Worm (Caenorhabditis elegans) whole organism, L1 larva: Measurements from ENCODE around the gene Y105C5B.5.

Experiments used
- Y116A8C.19 ChIP-seq: sonication (generic microtip); optimal IDR thresholded peaks from 2 replicates; lab custom pipeline; 2016; ENCODE audit warnings: missing compliant biosample characterization, missing genetic modification characterization, borderline replicate concordance
- aha-1 ChIP-seq: fragments of 150-350 bp; optimal IDR thresholded peaks from 2 replicates; lab custom pipeline; 2014; ENCODE audit warnings: missing biosample characterization, missing genetic modification characterization
- alr-1 ChIP-seq: fragments of 200-800 bp; sonication (Bioruptor generic); optimal IDR thresholded peaks from 2 replicates; lab custom pipeline; 2018; ENCODE audit warnings: borderline replicate concordance, mild to moderate bottlenecking, missing genetic modification characterization, missing compliant biosample characterization
- aly-2 ChIP-seq: fragments of 150-350 bp; optimal IDR thresholded peaks from 2 replicates; lab custom pipeline; 2014; ENCODE audit warnings: missing biosample characterization, missing genetic modification characterization
- ama-1 ChIP-seq: fragments of 150-350 bp; optimal IDR thresholded peaks from 2 replicates; lab custom pipeline; 2014
- ceh-88 ChIP-seq: fragments of 200-800 bp; sonication (Bioruptor generic); IDR thresholded peaks from 2 replicates; pipeline ENCODE4 v1.3.6; 2022; ENCODE audit warnings: missing genetic modification characterization, missing compliant biosample characterization
- efl-1 ChIP-seq, 4 experiments: fragments of 150-350 bp; optimal IDR thresholded peaks in 3 of 4; peaks in 1 of 4; 1 replicate in 1 of 4; 2 replicates in 3 of 4; lab custom pipeline; 2014; ENCODE audit warnings: missing biosample characterization in 2 of 4, missing genetic modification characterization in 2 of 4, missing genetic modification reagents in 2 of 4
- egl-27 ChIP-seq, 2 experiments: fragments of 150-350 bp in 1 of 2; sonication (generic microtip); optimal IDR thresholded peaks; 3 replicates each; lab custom pipeline; 2017 to 2018; ENCODE audit warnings: missing biosample characterization in 2 of 2, missing genetic modification characterization in 2 of 2, missing genetic modification reagents in 2 of 2
- elt-2 ChIP-seq: sonication (generic microtip); optimal IDR thresholded peaks from 2 replicates; lab custom pipeline; 2016; ENCODE audit warnings: missing genetic modification characterization, mild to moderate bottlenecking, inconsistent platforms, missing compliant biosample characterization, missing genetic modification reagents
- elt-3 ChIP-seq, 6 experiments: fragments of 150-350 bp in 1 of 6; sonication (generic microtip); optimal IDR thresholded peaks; 2 replicates each; lab custom pipeline; 2017 to 2018; ENCODE audit warnings: missing biosample characterization in 6 of 6, missing genetic modification characterization in 6 of 6, inconsistent platforms in 1 of 6
- ets-5 ChIP-seq: fragments of 200-800 bp; sonication (Bioruptor generic); IDR thresholded peaks from 2 replicates; pipeline ENCODE4 v1.3.6; 2022; ENCODE audit warnings: missing genetic modification characterization, missing compliant biosample characterization
- fkh-4 ChIP-seq: sonication (generic microtip); optimal IDR thresholded peaks from 2 replicates; lab custom pipeline; 2016; ENCODE audit warnings: missing compliant biosample characterization, missing genetic modification characterization, borderline replicate concordance
- grh-1 ChIP-seq: fragments of 200-800 bp; sonication (Bioruptor generic); IDR thresholded peaks from 2 replicates; pipeline ENCODE4 v1.3.6; 2022; ENCODE audit warnings: missing genetic modification reagents, missing genetic modification characterization, missing compliant biosample characterization
- hlh-17 ChIP-seq: fragments of 200-800 bp; sonication (Bioruptor generic); optimal IDR thresholded peaks from 2 replicates; lab custom pipeline; 2018; ENCODE audit warnings: missing genetic modification characterization, mild to moderate bottlenecking, missing compliant biosample characterization, moderate library complexity, borderline replicate concordance
- hlh-4 ChIP-seq: sonication (generic microtip); optimal IDR thresholded peaks from 2 replicates; lab custom pipeline; 2016; ENCODE audit warnings: mild to moderate bottlenecking, missing genetic modification characterization, missing compliant biosample characterization
- irx-1 ChIP-seq: sonication (generic microtip); optimal IDR thresholded peaks from 2 replicates; lab custom pipeline; 2016; ENCODE audit warnings: missing genetic modification characterization, missing compliant biosample characterization
- isw-1 ChIP-seq: fragments of 200-800 bp; sonication (Bioruptor generic); IDR thresholded peaks from 2 replicates; pipeline ENCODE4 v1.3.6; 2022; ENCODE audit warnings: missing genetic modification characterization, missing compliant biosample characterization
- jun-1 ChIP-seq: fragments of 150-350 bp; optimal IDR thresholded peaks from 2 replicates; lab custom pipeline; 2014; ENCODE audit warnings: missing biosample characterization, missing genetic modification reagents, missing genetic modification characterization
- lin-14 ChIP-seq: fragments of 200-800 bp; sonication (Bioruptor generic); optimal IDR thresholded peaks from 2 replicates; lab custom pipeline; 2018; ENCODE audit warnings: mild to moderate bottlenecking, missing genetic modification characterization, moderate library complexity, missing compliant biosample characterization
- lin-15B ChIP-seq: fragments of 150-350 bp; sonication (generic microtip); optimal IDR thresholded peaks from 3 replicates; lab custom pipeline; 2014; ENCODE audit warnings: missing biosample characterization, missing genetic modification characterization
- lin-35 ChIP-seq, 2 experiments: fragments of 150-350 bp; optimal IDR thresholded peaks; 2 replicates each; lab custom pipeline; 2014; ENCODE audit warnings: missing biosample characterization in 2 of 2, missing genetic modification characterization in 2 of 2, missing genetic modification reagents in 2 of 2
- lin-39 ChIP-seq: fragments of 150-350 bp; optimal IDR thresholded peaks from 2 replicates; lab custom pipeline; 2014; ENCODE audit warnings: missing biosample characterization, missing genetic modification reagents, missing genetic modification characterization
- lir-3 ChIP-seq: sonication (generic microtip); optimal IDR thresholded peaks from 2 replicates; lab custom pipeline; 2016; ENCODE audit warnings: mild to moderate bottlenecking, missing genetic modification characterization, moderate library complexity, missing compliant biosample characterization; ENCODE audit not compliant: poor library complexity
- lsy-2 ChIP-seq, 2 experiments: fragments of 150-350 bp; optimal IDR thresholded peaks; 2 replicates each; lab custom pipeline; 2014; ENCODE audit warnings: missing biosample characterization in 2 of 2, missing genetic modification characterization in 2 of 2
- mdl-1 ChIP-seq, 2 experiments: fragments of 150-350 bp; optimal IDR thresholded peaks; 2 replicates each; lab custom pipeline; 2014 to 2017; ENCODE audit warnings: missing biosample characterization in 2 of 2, missing genetic modification characterization in 2 of 2, inconsistent platforms in 1 of 2
- mef-2 ChIP-seq: fragments of 150-350 bp; optimal IDR thresholded peaks from 2 replicates; lab custom pipeline; 2014; ENCODE audit warnings: missing biosample characterization, missing genetic modification characterization
- nhr-11 ChIP-seq: fragments of 150-350 bp; optimal IDR thresholded peaks from 2 replicates; lab custom pipeline; 2014; ENCODE audit warnings: missing biosample characterization, missing genetic modification characterization
- nhr-12 ChIP-seq: sonication (generic microtip); optimal IDR thresholded peaks from 2 replicates; lab custom pipeline; 2017; ENCODE audit warnings: missing biosample characterization, missing genetic modification characterization
- nhr-19 ChIP-seq: fragments of 200-800 bp; sonication (Bioruptor generic); conservative IDR thresholded peaks from 2 replicates; pipeline ENCODE4 v1.3.6; 2022; ENCODE audit warnings: missing genetic modification characterization, missing compliant biosample characterization
- nhr-20 ChIP-seq: sonication (generic microtip); optimal IDR thresholded peaks from 2 replicates; lab custom pipeline; 2016; ENCODE audit warnings: mild to moderate bottlenecking, missing genetic modification characterization, missing compliant biosample characterization
- nhr-76 ChIP-seq: sonication (generic microtip); optimal IDR thresholded peaks from 2 replicates; lab custom pipeline; 2017; ENCODE audit warnings: missing biosample characterization, missing genetic modification characterization
- nhr-84 ChIP-seq: sonication (generic microtip); optimal IDR thresholded peaks from 2 replicates; lab custom pipeline; 2017; ENCODE audit warnings: missing biosample characterization, missing genetic modification characterization
- nhr-85 ChIP-seq: sonication (generic microtip); peaks from one replicate; lab custom pipeline; 2016; ENCODE audit warnings: missing genetic modification characterization, inconsistent platforms, missing compliant biosample characterization
- nhr-90 ChIP-seq: sonication (generic microtip); optimal IDR thresholded peaks from 2 replicates; lab custom pipeline; 2016; ENCODE audit warnings: mild to moderate bottlenecking, missing genetic modification characterization, missing compliant biosample characterization; ENCODE audit not compliant: poor library complexity
- pax-3 ChIP-seq: fragments of 200-800 bp; sonication (Bioruptor generic); optimal IDR thresholded peaks from 2 replicates; lab custom pipeline; 2018; ENCODE audit warnings: mild to moderate bottlenecking, missing genetic modification characterization, moderate library complexity, missing compliant biosample characterization
- pqm-1 ChIP-seq: sonication (generic microtip); optimal IDR thresholded peaks from 3 replicates; lab custom pipeline; 2017; ENCODE audit warnings: missing biosample characterization, missing genetic modification characterization
- rnt-1 ChIP-seq: sonication (generic microtip); optimal IDR thresholded peaks from 2 replicates; lab custom pipeline; 2016; ENCODE audit warnings: mild to moderate bottlenecking, missing genetic modification characterization, moderate library complexity, missing compliant biosample characterization
- skn-1 ChIP-seq: fragments of 150-350 bp; optimal IDR thresholded peaks from 2 replicates; lab custom pipeline; 2014; ENCODE audit warnings: missing biosample characterization, missing genetic modification characterization
- snpc-4 ChIP-seq: fragments of 150-350 bp; optimal IDR thresholded peaks from 2 replicates; lab custom pipeline; 2014; ENCODE audit warnings: missing biosample characterization, missing genetic modification characterization
- sptf-1 ChIP-seq: fragments of 150-350 bp; optimal IDR thresholded peaks from 2 replicates; lab custom pipeline; 2014; ENCODE audit warnings: missing biosample characterization, missing genetic modification characterization
- tlp-1 ChIP-seq: fragments of 150-350 bp; optimal IDR thresholded peaks from 2 replicates; lab custom pipeline; 2014; ENCODE audit warnings: missing biosample characterization, missing genetic modification characterization
- unc-130 ChIP-seq: fragments of 150-350 bp; optimal IDR thresholded peaks from 2 replicates; lab custom pipeline; 2017; ENCODE audit warnings: missing biosample characterization, missing genetic modification characterization, inconsistent platforms
- unc-30 ChIP-seq: sonication (generic microtip); optimal IDR thresholded peaks from 2 replicates; lab custom pipeline; 2017; ENCODE audit warnings: missing biosample characterization, missing genetic modification characterization
- vab-15 ChIP-seq: sonication (generic microtip); optimal IDR thresholded peaks from 2 replicates; lab custom pipeline; 2017; ENCODE audit warnings: missing genotype, mild to moderate bottlenecking, missing genetic modification characterization, missing compliant biosample characterization
- xbp-1 ChIP-seq: sonication (generic microtip); optimal IDR thresholded peaks from 2 replicates; lab custom pipeline; 2016; ENCODE audit warnings: missing genetic modification characterization, missing compliant biosample characterization
- zip-4 ChIP-seq: fragments of 200-800 bp; sonication (Bioruptor generic); optimal IDR thresholded peaks from 2 replicates; lab custom pipeline; 2018; ENCODE audit warnings: mild to moderate bottlenecking, missing genetic modification characterization, moderate library complexity, missing compliant biosample characterization

The Y105C5B.5 gene

ce11 chrIV:15930694-15931093, 29.7 kb upstream of the Y105C5B.5 start:
- TF ChIP-seq aha-1 (tag; lab: Kevin White, UChicago) (no peak), unc-130 (tag; lab: Kevin White, UChicago) (no peak), rnt-1 (tag; lab: Kevin White, UChicago) (no peak), egl-27 (tag; optimal IDR thresholded peaks at IDR 0.05; lab: Kevin White, UChicago) (no peak), zip-4 (no peak), irx-1 (tag; lab: Kevin White, UChicago) (no peak), elt-3 (tag; optimal IDR thresholded peaks at IDR 0.05; lab: Kevin White, UChicago) (no peak), hlh-4 (tag; lab: Kevin White, UChicago) (no peak), lir-3 (tag; lab: Kevin White, UChicago) (no peak)
- TF ChIP-seq, all 84 proteins: peak for 0

- TF ChIP-seq tlp-1, result no peak
- TF ChIP-seq snpc-4, result no peak
- TF ChIP-seq zip-4, result no peak
- no peak for TF ChIP-seq mef-2 (tag; lab: Kevin White, UChicago)
- TF ChIP-seq Y116A8C.19, result no peak
- TF ChIP-seq mdl-1 (tag; optimal IDR thresholded peaks at IDR 0.05; lab: Kevin White, UChicago), result no peak
- no peak for TF ChIP-seq nhr-12 (tag; lab: Kevin White, UChicago)
Measured at ce11 chrIV:15930281-15930680, 29.3 kb upstream of the Y105C5B.5 start, which contains the start of gene Y105C5B.9. Gene Y105C5B.9 (plus strand): TSS chrIV:15930581.

- TF ChIP-seq mdl-1 (tag; optimal IDR thresholded peaks at IDR 0.05; lab: Kevin White, UChicago), result no peak
- TF ChIP-seq pqm-1 (tag; lab: Kevin White, UChicago), result peak; percentile 12
- TF ChIP-seq sptf-1 (tag; lab: Kevin White, UChicago), result no peak
- peak; percentile 11 to 97 (median 89) for TF ChIP-seq elt-3 (tag; optimal IDR thresholded peaks at IDR 0.05; lab: Kevin White, UChicago)
- TF ChIP-seq lin-15B (tag; lab: Kevin White, UChicago), result no peak
- TF ChIP-seq ets-5 (GFP tag; lab: Robert Waterston, UW), result no peak
- no peak for TF ChIP-seq egl-27 (tag; optimal IDR thresholded peaks at IDR 0.05; lab: Kevin White, UChicago)
- TF ChIP-seq pax-3 (tag; lab: Kevin White, UChicago), result no peak
- no peak for TF ChIP-seq nhr-76 (tag; lab: Kevin White, UChicago)
- no peak for TF ChIP-seq vab-15 (tag; lab: Kevin White, UChicago)
- TF ChIP-seq lin-39 (tag; lab: Kevin White, UChicago), result no peak
- TF ChIP-seq grh-1 (GFP tag; lab: Robert Waterston, UW), result no peak
- TF ChIP-seq irx-1 (tag; lab: Kevin White, UChicago), result no peak
- no peak for TF ChIP-seq unc-30 (tag; lab: Kevin White, UChicago)
- no peak for TF ChIP-seq aly-2 (tag; lab: Kevin White, UChicago)
- TF ChIP-seq nhr-20, result peak; percentile 56
- no peak for TF ChIP-seq nhr-11 (tag; lab: Kevin White, UChicago)
- TF ChIP-seq fkh-4, result no peak
- TF ChIP-seq ceh-88 (GFP tag; lab: Robert Waterston, UW), result no peak
- no peak for TF ChIP-seq nhr-84 (tag; lab: Kevin White, UChicago)
- peak; percentile 12 for TF ChIP-seq nhr-90
- TF ChIP-seq nhr-19 (GFP tag; lab: Robert Waterston, UW), result no peak
- peak; percentile 82 for TF ChIP-seq elt-2 (tag; lab: Kevin White, UChicago)
- no peak for TF ChIP-seq tlp-1
- peak in 1 of 2 experiments; percentile 32 for TF ChIP-seq lin-35 (GFP tag; optimal IDR thresholded peaks at IDR 0.05; lab: Kevin White, UChicago)
- no peak for TF ChIP-seq lin-14 (GFP tag; lab: Kevin White, UChicago)
- TF ChIP-seq jun-1, result no peak
- TF ChIP-seq aha-1 (tag; lab: Kevin White, UChicago), result no peak
- no peak for TF ChIP-seq snpc-4
- no peak for TF ChIP-seq skn-1
- TF ChIP-seq nhr-85 (tag; lab: Kevin White, UChicago), result no peak
- no peak for TF ChIP-seq alr-1 (tag; lab: Kevin White, UChicago)
- no peak for TF ChIP-seq xbp-1 (tag; lab: Kevin White, UChicago)
- no peak for TF ChIP-seq nhr-12 (tag; lab: Kevin White, UChicago)
- TF ChIP-seq efl-1 (optimal IDR thresholded peaks at IDR 0.05; lab: Kevin White, UChicago), result no peak
- TF ChIP-seq efl-1 (GFP tag; optimal IDR thresholded peaks at IDR 0.05 in 1 of 2; lab: Kevin White, UChicago), result no peak
- TF ChIP-seq ama-1 (lab: Kevin White, UChicago), result no peak
- no peak for TF ChIP-seq hlh-17
- no peak for TF ChIP-seq lsy-2 (tag; optimal IDR thresholded peaks at IDR 0.05; lab: Kevin White, UChicago)
- no peak for TF ChIP-seq isw-1
- no peak for TF ChIP-seq rnt-1 (tag; lab: Kevin White, UChicago)
- TF ChIP-seq, all 84 proteins: peak for 6
Measured at ce11 chrIV:15929831-15930230, 28.8 kb upstream of the Y105C5B.5 start.
